Worm (Caenorhabditis elegans): ENCODE measurements around the gene fbxa-113.

- TF ChIP-seq dao-5 (tag; optimal IDR thresholded peaks at IDR 0.05), result no peak
- TF ChIP-seq W03F9.2 (tag; optimal IDR thresholded peaks at IDR 0.05), result no peak
Observed at ce11 chrV:20162290-20163104, 40.7 kb upstream of the fbxa-113 start.
